Fruit fly (Drosophila melanogaster): ENCODE measurements around the gene CG32814.

Gene CG32814

dm6 chrX:1052684-1053389, 26.3 kb upstream of the CG32814 start (continued):
- TF ChIP-seq CG31441 (GFP tag; IDR thresholded peaks at IDR 0.05) = peak; percentile 66
- TF ChIP-seq Rx (GFP tag; IDR thresholded peaks at IDR 0.05) = peak; percentile 52
- no peak for TF ChIP-seq pros (GFP tag; optimal IDR thresholded peaks at IDR 0.05)
- peak; percentile 16; the same call in 1 of the 2 replicates for TF ChIP-seq CG6689 (GFP tag; IDR thresholded peaks at IDR 0.05)
- TF ChIP-seq H2.0 (GFP tag; IDR thresholded peaks at IDR 0.05) = no peak
- no peak for TF ChIP-seq btn (GFP tag; optimal IDR thresholded peaks at IDR 0.05)
- no peak for TF ChIP-seq Hr39 (optimal IDR thresholded peaks at IDR 0.05)
- no peak for TF ChIP-seq Opbp (GFP tag; IDR thresholded peaks at IDR 0.05; ENCODE audit: partially characterized antibody)
- 0 out of 3 replicates have a peak, but pooled peaks have one; percentile 51 for TF ChIP-seq CG11456 (GFP tag; IDR thresholded peaks at IDR 0.05)
- peak; percentile 17 for TF ChIP-seq CG16815 (GFP tag; optimal IDR thresholded peaks at IDR 0.05)
- peak; percentile 4 for TF ChIP-seq CG3407 (GFP tag; optimal IDR thresholded peaks at IDR 0.05)
- 0 out of 2 replicates have a peak, but pooled peaks have one; percentile 33 for TF ChIP-seq Atf6 (GFP tag; IDR thresholded peaks at IDR 0.05)
- peak; percentile 15 for TF ChIP-seq oc (tag; optimal IDR thresholded peaks at IDR 0.05)
- peak; percentile 49 for TF ChIP-seq grau (tag; optimal IDR thresholded peaks at IDR 0.05)
- TF ChIP-seq ato (GFP tag; IDR thresholded peaks at IDR 0.05; ENCODE audit: partially characterized antibody) = no peak
- no peak for TF ChIP-seq run (tag; optimal IDR thresholded peaks at IDR 0.05)
- no peak for TF ChIP-seq sc (optimal IDR thresholded peaks at IDR 0.05)
- TF ChIP-seq sc (GFP tag; optimal IDR thresholded peaks at IDR 0.05) = no peak
- TF ChIP-seq lmd (GFP tag; IDR thresholded peaks at IDR 0.05) = peak; percentile 47
- peak; percentile 22; the same call in 1 of the 3 replicates for TF ChIP-seq ase (GFP tag; IDR thresholded peaks at IDR 0.05)
- TF ChIP-seq CG9215 (GFP tag; IDR thresholded peaks at IDR 0.05) = no peak
- TF ChIP-seq CG2875 (GFP tag; optimal IDR thresholded peaks at IDR 0.05) = peak; percentile 10
- TF ChIP-seq al (GFP tag; IDR thresholded peaks at IDR 0.05) = 0 out of 2 replicates have a peak, but pooled peaks have one; percentile 31
- 0 out of 3 replicates have a peak, but pooled peaks have one; percentile 36 for TF ChIP-seq tgo (GFP tag; IDR thresholded peaks at IDR 0.05)
- TF ChIP-seq CG12769 (tag; optimal IDR thresholded peaks at IDR 0.05) = peak; percentile 36
- no peak for TF ChIP-seq CG6683 (GFP tag; optimal IDR thresholded peaks at IDR 0.05)
- TF ChIP-seq CG17385 (GFP tag; optimal IDR thresholded peaks at IDR 0.05) = peak; percentile 23
- no peak for TF ChIP-seq CG2129 (GFP tag; IDR thresholded peaks at IDR 0.05; ENCODE audit: partially characterized antibody)
- TF ChIP-seq vfl (GFP tag; optimal IDR thresholded peaks at IDR 0.05) = no peak
- peak; percentile 12; the same call in 1 of the 2 replicates for TF ChIP-seq E2f2 (GFP tag; IDR thresholded peaks at IDR 0.05)
- no peak for TF ChIP-seq hkb (optimal IDR thresholded peaks at IDR 0.05)
- peak; percentile 44; the same call in 1 of the 2 replicates for TF ChIP-seq hkb (GFP tag; IDR thresholded peaks at IDR 0.05)
- no peak for TF ChIP-seq CG13287 (GFP tag; IDR thresholded peaks at IDR 0.05; ENCODE audit: partially characterized antibody)
- peak in 1 of 2 experiments; percentile 61 for TF ChIP-seq bsh (GFP tag; optimal IDR thresholded peaks at IDR 0.05)
- peak; percentile 32 for TF ChIP-seq HLH54F (GFP tag; optimal IDR thresholded peaks at IDR 0.05)
- no peak for TF ChIP-seq caup (GFP tag; optimal IDR thresholded peaks at IDR 0.05; ENCODE audit: severe bottlenecking)
- TF ChIP-seq nmo (GFP tag; optimal IDR thresholded peaks at IDR 0.05) = peak; percentile 27
- TF ChIP-seq chif (GFP tag; optimal IDR thresholded peaks at IDR 0.05) = peak in 1 of 2 experiments; percentile 36
- TF ChIP-seq CG1024 (GFP tag; IDR thresholded peaks at IDR 0.05) = 0 out of 2 replicates have a peak, but pooled peaks have one; percentile 29
- no peak for TF ChIP-seq CG31388 (GFP tag; optimal IDR thresholded peaks at IDR 0.05)
- TF ChIP-seq CG4707 (GFP tag; optimal IDR thresholded peaks at IDR 0.05) = no peak
- TF ChIP-seq CG15514 (GFP tag; optimal IDR thresholded peaks at IDR 0.05) = peak; percentile 14
- TF ChIP-seq stwl (tag; optimal IDR thresholded peaks at IDR 0.05) = no peak
- TF ChIP-seq Atf3 (GFP tag; optimal IDR thresholded peaks at IDR 0.05) = no peak
- TF ChIP-seq aop (GFP tag; IDR thresholded peaks at IDR 0.05) = no peak
- TF ChIP-seq ro (GFP tag; IDR thresholded peaks at IDR 0.05) = no peak
- no peak for TF ChIP-seq abd-A (tag; optimal IDR thresholded peaks at IDR 0.05)
- TF ChIP-seq MESR4 (GFP tag; optimal IDR thresholded peaks at IDR 0.05) = no peak
- peak; percentile 37 for TF ChIP-seq CG2120 (GFP tag; optimal IDR thresholded peaks at IDR 0.05)

Measured in whole organism, embryonic.